Fruit fly (Drosophila melanogaster) whole organism, embryonic: ENCODE results near the gene CG34313.

ENCODE experiments used
- B-H2 ChIP-seq: fragments of 200-800 bp; sonication (Bioruptor generic); optimal IDR thresholded peaks from 2 replicates; lab custom pipeline; 2018; ENCODE audit warnings: missing biosample characterization, mild to moderate bottlenecking, missing genetic modification characterization
- BEAF-32 ChIP-seq: fragments of 200-800 bp; sonication (Bioruptor generic); optimal IDR thresholded peaks from 3 replicates; lab custom pipeline; 2017; ENCODE audit warnings: missing biosample characterization, missing genetic modification characterization, mild to moderate bottlenecking, moderate library complexity, missing genetic modification reagents
- CG10209 ChIP-seq: fragments of 200-800 bp; sonication (Bioruptor generic); optimal IDR thresholded peaks from 3 replicates; lab custom pipeline; 2017; ENCODE audit warnings: missing biosample characterization, mild to moderate bottlenecking, missing genetic modification characterization, missing genetic modification reagents
- CG10366 ChIP-seq: fragments of 200-800 bp; sonication (Bioruptor generic); IDR thresholded peaks from 2 replicates; pipeline ENCODE4 v1.3.6; 2022; ENCODE audit warnings: missing biosample characterization, missing genetic modification characterization
- CG11456 ChIP-seq: fragments of 200-800 bp; sonication (Bioruptor generic); IDR thresholded peaks from 3 replicates; pipeline ENCODE4 v1.3.6; 2022; ENCODE audit warnings: missing biosample characterization, missing genetic modification characterization
- CG12104 ChIP-seq: fragments of 200-800 bp; sonication (Bioruptor generic); optimal IDR thresholded peaks from 3 replicates; lab custom pipeline; 2016; ENCODE audit warnings: missing biosample characterization, missing genetic modification characterization
- CG12236 ChIP-seq: fragments of 200-800 bp; sonication (Bioruptor generic); optimal IDR thresholded peaks from 2 replicates; lab custom pipeline; 2016; ENCODE audit warnings: missing biosample characterization, missing genetic modification characterization
- CG13287 ChIP-seq: fragments of 200-800 bp; sonication (Bioruptor generic); IDR thresholded peaks from 2 replicates; pipeline ENCODE4 v1.3.6; 2022; ENCODE audit warnings: missing biosample characterization, missing genetic modification characterization; ENCODE audit not compliant: partially characterized antibody
- CG15514 ChIP-seq: fragments of 200-800 bp; sonication (Bioruptor generic); optimal IDR thresholded peaks from 3 replicates; lab custom pipeline; 2017; ENCODE audit warnings: missing biosample characterization, missing genetic modification characterization, mild to moderate bottlenecking, moderate library complexity, missing genetic modification reagents
- CG17359 ChIP-seq: fragments of 200-800 bp; sonication (Bioruptor generic); optimal IDR thresholded peaks from 3 replicates; lab custom pipeline; 2018; ENCODE audit warnings: missing biosample characterization, mild to moderate bottlenecking, missing genetic modification characterization, moderate library complexity
- CG1792 ChIP-seq: fragments of 200-800 bp; sonication (Bioruptor generic); optimal IDR thresholded peaks from 2 replicates; lab custom pipeline; 2016; ENCODE audit warnings: missing biosample characterization, missing genetic modification characterization
- CG2120 ChIP-seq: fragments of 200-800 bp; sonication (Bioruptor generic); optimal IDR thresholded peaks from 3 replicates; lab custom pipeline; 2016; ENCODE audit warnings: missing biosample characterization, missing genetic modification characterization
- CG2712 ChIP-seq: fragments of 200-800 bp; optimal IDR thresholded peaks from 3 replicates; lab custom pipeline; 2019; ENCODE audit warnings: missing biosample characterization, mild to moderate bottlenecking, missing genetic modification characterization, moderate library complexity
- CG31441 ChIP-seq: fragments of 200-800 bp; sonication (Bioruptor generic); IDR thresholded peaks from 2 replicates; pipeline ENCODE4 v1.3.6; 2022; ENCODE audit warnings: missing biosample characterization, missing genetic modification characterization
- CG32532 ChIP-seq: fragments of 200-800 bp; sonication (Bioruptor generic); IDR thresholded peaks from 2 replicates; pipeline ENCODE4 v1.3.6; 2022; ENCODE audit warnings: missing biosample characterization, missing genetic modification characterization
- CG33557 ChIP-seq: fragments of 200-800 bp; sonication (Bioruptor generic); optimal IDR thresholded peaks from 2 replicates; lab custom pipeline; 2019; ENCODE audit warnings: missing biosample characterization, mild to moderate bottlenecking, missing genetic modification characterization, moderate library complexity
- CG34224 ChIP-seq: fragments of 200-800 bp; sonication (Bioruptor generic); IDR thresholded peaks from 3 replicates; pipeline ENCODE4 v1.3.6; 2022; ENCODE audit warnings: missing biosample characterization, missing genetic modification characterization; ENCODE audit not compliant: partially characterized antibody
- CG4328 ChIP-seq: fragments of 200-800 bp; sonication (Bioruptor generic); optimal IDR thresholded peaks from 3 replicates; lab custom pipeline; 2017; ENCODE audit warnings: missing biosample characterization, missing genetic modification reagents, missing genetic modification characterization
- CG6689 ChIP-seq: fragments of 200-800 bp; sonication (Bioruptor generic); IDR thresholded peaks from 2 replicates; pipeline ENCODE4 v1.3.6; 2022; ENCODE audit warnings: missing biosample characterization, missing genetic modification characterization
- CG7556 ChIP-seq: fragments of 200-800 bp; sonication (Bioruptor generic); optimal IDR thresholded peaks from 2 replicates; lab custom pipeline; 2017; ENCODE audit warnings: missing biosample characterization, mild to moderate bottlenecking, missing genetic modification characterization
- CG8089 ChIP-seq: fragments of 200-800 bp; sonication (Bioruptor generic); optimal IDR thresholded peaks from 3 replicates; lab custom pipeline; 2016; ENCODE audit warnings: missing biosample characterization, missing genetic modification characterization
- D ChIP-seq, 2 experiments: fragments of 200-800 bp in 1 of 2; fragments of >200 bp in 1 of 2; sonication (Bioruptor generic) in 1 of 2; optimal IDR thresholded peaks; 2 replicates in 1 of 2; 3 replicates in 1 of 2; lab custom pipeline; 2017; ENCODE audit warnings: mild to moderate bottlenecking in 1 of 2, missing biosample characterization in 1 of 2, missing genetic modification characterization in 1 of 2, missing genetic modification reagents in 1 of 2
- Dek ChIP-seq: fragments of 200-800 bp; sonication (Bioruptor generic); optimal IDR thresholded peaks from 3 replicates; lab custom pipeline; 2019; ENCODE audit warnings: missing biosample characterization, mild to moderate bottlenecking, missing genetic modification characterization, moderate library complexity
- Dfd ChIP-seq, 2 experiments: fragments of >200 bp; optimal IDR thresholded peaks; 2 replicates each; lab custom pipeline; 2017; ENCODE audit warnings: missing biosample characterization in 2 of 2, missing genetic modification characterization in 2 of 2
- ERR ChIP-seq: fragments of 200-800 bp; sonication (Bioruptor generic); optimal IDR thresholded peaks from 2 replicates; lab custom pipeline; 2016; ENCODE audit warnings: missing biosample characterization, missing genetic modification characterization
- H2.0 ChIP-seq: fragments of 200-800 bp; sonication (Bioruptor generic); IDR thresholded peaks from 2 replicates; pipeline ENCODE4 v1.3.6; 2022; ENCODE audit warnings: missing biosample characterization, missing genetic modification characterization
- Hsf ChIP-seq: fragments of 200-800 bp; sonication (Bioruptor generic); optimal IDR thresholded peaks from 3 replicates; lab custom pipeline; 2016; ENCODE audit warnings: missing biosample characterization, missing genetic modification characterization
- Mes4 ChIP-seq: fragments of 200-800 bp; sonication (Bioruptor generic); optimal IDR thresholded peaks from 2 replicates; lab custom pipeline; 2016; ENCODE audit warnings: missing biosample characterization, missing genetic modification characterization
- NC2α ChIP-seq: fragments of 200-800 bp; sonication (Bioruptor generic); optimal IDR thresholded peaks from 2 replicates; lab custom pipeline; 2016; ENCODE audit warnings: missing biosample characterization, missing genetic modification characterization
- Sox100B ChIP-seq: fragments of 200-800 bp; sonication (Bioruptor generic); optimal IDR thresholded peaks from 3 replicates; lab custom pipeline; 2018; ENCODE audit warnings: missing biosample characterization, mild to moderate bottlenecking, missing genetic modification characterization
- Trl ChIP-seq, 3 experiments: fragments of >200 bp in 2 of 3; fragments of 200-800 bp in 1 of 3; sonication (Bioruptor generic) in 1 of 3; optimal IDR thresholded peaks; 2 replicates in 1 of 3; 3 replicates in 2 of 3; lab custom pipeline; 2016 to 2017; ENCODE audit warnings: missing biosample characterization in 1 of 3, missing genetic modification characterization in 1 of 3
- Usf ChIP-seq: fragments of 200-800 bp; sonication (Bioruptor generic); optimal IDR thresholded peaks from 2 replicates; lab custom pipeline; 2017; ENCODE audit warnings: missing genotype, missing biosample characterization, missing genetic modification characterization
- ems ChIP-seq: fragments of 200-800 bp; sonication (Bioruptor generic); optimal IDR thresholded peaks from 3 replicates; lab custom pipeline; 2016; ENCODE audit warnings: missing biosample characterization, missing genetic modification characterization
- ewg ChIP-seq: fragments of 200-800 bp; sonication (Bioruptor generic); optimal IDR thresholded peaks from 3 replicates; lab custom pipeline; 2017; ENCODE audit warnings: mild to moderate bottlenecking, missing biosample characterization, missing genetic modification reagents, missing genetic modification characterization
- fru ChIP-seq: fragments of >200 bp; optimal IDR thresholded peaks from 2 replicates; lab custom pipeline; 2017
- grn ChIP-seq: fragments of 200-800 bp; sonication (Bioruptor generic); optimal IDR thresholded peaks from 3 replicates; lab custom pipeline; 2017; ENCODE audit warnings: missing biosample characterization, missing genetic modification characterization
- klu ChIP-seq: fragments of 200-800 bp; sonication (Bioruptor generic); IDR thresholded peaks from 2 replicates; pipeline ENCODE4 v1.3.6; 2022; ENCODE audit warnings: missing biosample characterization, missing genetic modification characterization
- kni ChIP-seq: fragments of 200-800 bp; sonication (Bioruptor generic); optimal IDR thresholded peaks from 3 replicates; lab custom pipeline; 2017; ENCODE audit warnings: mild to moderate bottlenecking, missing biosample characterization, missing genetic modification reagents, missing genetic modification characterization
- knrl ChIP-seq: fragments of 200-800 bp; sonication (Bioruptor generic); IDR thresholded peaks from 3 replicates; pipeline ENCODE4 v1.3.6; 2022; ENCODE audit warnings: missing biosample characterization, missing genetic modification characterization; ENCODE audit not compliant: partially characterized antibody
- lab ChIP-seq: fragments of 200-800 bp; sonication (Bioruptor generic); optimal IDR thresholded peaks from 3 replicates; lab custom pipeline; 2017; ENCODE audit warnings: missing biosample characterization, missing genetic modification characterization, mild to moderate bottlenecking, moderate library complexity, missing genetic modification reagents
- lola ChIP-seq, 3 experiments: fragments of >200 bp in 2 of 3; fragments of 200-800 bp in 1 of 3; sonication (Bioruptor generic) in 1 of 3; optimal IDR thresholded peaks; 2 replicates each; lab custom pipeline; 2017 to 2019; ENCODE audit warnings: missing biosample characterization in 3 of 3, missing genetic modification characterization in 3 of 3, mild to moderate bottlenecking in 1 of 3, moderate library complexity in 1 of 3
- mld ChIP-seq: fragments of 200-800 bp; sonication (Bioruptor generic); IDR thresholded peaks from 3 replicates; pipeline ENCODE4 v1.3.6; 2022; ENCODE audit warnings: missing biosample characterization, missing genetic modification characterization; ENCODE audit not compliant: partially characterized antibody
- otp ChIP-seq: fragments of 200-800 bp; sonication (Bioruptor generic); IDR thresholded peaks from 3 replicates; pipeline ENCODE4, ENCODE4 v1.3.6; 2022; ENCODE audit warnings: missing biosample characterization, missing genetic modification characterization
- pho ChIP-seq: fragments of 200-800 bp; sonication (Bioruptor generic); optimal IDR thresholded peaks from 2 replicates; lab custom pipeline; 2016; ENCODE audit warnings: missing biosample characterization, missing genetic modification characterization
- pnt ChIP-seq: fragments of 200-800 bp; sonication (Bioruptor generic); optimal IDR thresholded peaks from 3 replicates; lab custom pipeline; 2016; ENCODE audit warnings: missing biosample characterization, missing genetic modification characterization
- salm ChIP-seq: fragments of 200-800 bp; sonication (Bioruptor generic); optimal IDR thresholded peaks from 2 replicates; lab custom pipeline; 2018; ENCODE audit warnings: missing biosample characterization, mild to moderate bottlenecking, missing genetic modification characterization
- sob ChIP-seq: fragments of 200-800 bp; sonication (Bioruptor generic); IDR thresholded peaks from 2 replicates; pipeline ENCODE4 v1.3.6; 2022; ENCODE audit warnings: missing biosample characterization, missing genetic modification characterization
- tll ChIP-seq, 2 experiments: fragments of 200-800 bp in 1 of 2; fragments of >200 bp in 1 of 2; sonication (Bioruptor generic) in 1 of 2; optimal IDR thresholded peaks; 2 replicates each; lab custom pipeline; 2017 to 2019; ENCODE audit warnings: missing biosample characterization in 2 of 2, missing genetic modification characterization in 2 of 2, mild to moderate bottlenecking in 1 of 2, moderate library complexity in 1 of 2
- wek ChIP-seq: fragments of 200-800 bp; sonication (Bioruptor generic); optimal IDR thresholded peaks from 3 replicates; lab custom pipeline; 2018; ENCODE audit warnings: missing biosample characterization, mild to moderate bottlenecking, missing genetic modification characterization, moderate library complexity
- zfh1 ChIP-seq: fragments of 200-800 bp; sonication (Bioruptor generic); IDR thresholded peaks from 3 replicates; pipeline ENCODE4 v1.3.6; 2022; ENCODE audit warnings: missing biosample characterization, missing genetic modification characterization

Gene CG34313

dm6 chr2L:16879288-16879687 is at the start of gene CG34313, which contains the start of the genes CG32832 and CG31743 (continued):
- TF ChIP-seq grn (GFP tag; lab: Kevin White, UChicago) (no peak), NC2α (GFP tag; lab: Kevin White, UChicago) (no peak), knrl (GFP tag; lab: Robert Waterston, UW) (peak; percentile 74), pho (GFP tag; lab: Kevin White, UChicago) (no peak), Mes4 (GFP tag; lab: Kevin White, UChicago) (no peak), CG1792 (no peak), lab (GFP tag; lab: Kevin White, UChicago) (no peak), tll (GFP tag; optimal IDR thresholded peaks at IDR 0.05; lab: Kevin White, UChicago) (no peak), CG12104 (no peak), Sox100B (no peak), otp (GFP tag; lab: Robert Waterston, UW) (no peak), CG8089 (GFP tag; lab: Kevin White, UChicago) (no peak), CG4328 (GFP tag; lab: Kevin White, UChicago) (no peak), Dfd (GFP tag; optimal IDR thresholded peaks at IDR 0.05; lab: Kevin White, UChicago) (no peak), fru (lab: Kevin White, UChicago) (no peak), zfh1 (no peak), salm (no peak), CG2712 (tag; lab: Kevin White, UChicago) (no peak), ewg (GFP tag; lab: Kevin White, UChicago) (no peak), pnt (GFP tag; lab: Kevin White, UChicago) (no peak), ems (GFP tag; lab: Kevin White, UChicago) (no peak), Usf (GFP tag; lab: Kevin White, UChicago) (no peak), B-H2 (GFP tag; lab: Kevin White, UChicago) (no peak), D (optimal IDR thresholded peaks at IDR 0.05; lab: Kevin White, UChicago) (no peak), D (GFP tag; optimal IDR thresholded peaks at IDR 0.05; lab: Kevin White, UChicago) (no peak), ERR (GFP tag; lab: Kevin White, UChicago) (no peak), mld (GFP tag; lab: Robert Waterston, UW) (no peak), Trl (optimal IDR thresholded peaks at IDR 0.05; lab: Kevin White, UChicago) (no peak), Trl (GFP tag; optimal IDR thresholded peaks at IDR 0.05; lab: Kevin White, UChicago) (no peak), CG11456 (GFP tag; lab: Robert Waterston, UW) (no peak), Dek (tag; lab: Kevin White, UChicago) (no peak), CG7556 (GFP tag; lab: Kevin White, UChicago) (no peak), BEAF-32 (peak; percentile 85), CG34224 (GFP tag; lab: Robert Waterston, UW) (peak; percentile 79), CG15514 (peak; percentile 44), CG33557 (no peak), kni (GFP tag; lab: Kevin White, UChicago) (no peak), lola (GFP tag; optimal IDR thresholded peaks at IDR 0.05; lab: Kevin White, UChicago) (no peak), wek (GFP tag; lab: Kevin White, UChicago) (no peak), klu (GFP tag; lab: Robert Waterston, UW) (no peak), H2.0 (GFP tag; lab: Robert Waterston, UW) (no peak), CG2120 (no peak), CG31441 (no peak), sob (GFP tag; lab: Robert Waterston, UW) (no peak), CG13287 (GFP tag; lab: Robert Waterston, UW) (peak; percentile 90), Hsf (GFP tag; lab: Kevin White, UChicago) (no peak), CG17359 (tag; lab: Kevin White, UChicago) (no peak), CG12236 (no peak), CG6689 (no peak), CG10366 (no peak), CG32532 (no peak), CG10209 (GFP tag; lab: Kevin White, UChicago) (no peak)
